Worm (Caenorhabditis elegans): ENCODE measurements around the gene trpp-3.

trpp-3 gene

DNA sequence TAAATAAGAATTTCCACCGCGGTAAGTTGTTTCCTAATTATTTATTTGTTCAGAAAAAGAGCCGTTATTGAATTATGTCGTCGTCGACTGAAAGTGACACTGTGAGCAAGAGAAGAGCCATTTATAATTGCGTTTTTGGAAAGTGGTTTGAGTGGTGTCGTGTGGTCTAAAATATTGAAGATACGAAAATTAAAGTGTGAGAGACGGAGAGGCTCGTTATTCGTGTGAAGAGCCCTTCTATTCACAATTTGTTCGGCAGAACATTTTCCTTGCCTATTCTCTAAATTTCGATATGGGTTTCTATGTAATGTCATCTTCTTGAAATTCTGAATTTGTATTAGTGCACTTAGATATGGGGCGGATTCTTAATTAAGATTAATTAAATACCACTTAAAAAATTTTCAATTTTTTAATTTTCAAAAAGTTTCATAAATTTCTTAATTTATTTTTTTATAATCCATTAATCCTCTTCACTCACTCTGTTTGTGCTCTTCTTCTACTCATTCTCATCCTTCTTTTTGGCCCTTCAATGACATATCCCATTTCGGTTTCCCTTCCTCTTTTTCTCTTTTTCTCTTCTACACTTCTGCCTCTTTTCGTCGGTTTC is 15.5 kb upstream of the trpp-3 start (continued):
- TF ChIP-seq nhr-120 (GFP tag; IDR thresholded peaks at IDR 0.05) (no peak), F52B5.7 (tag; optimal IDR thresholded peaks at IDR 0.05) (peak; percentile 73), lir-1 (GFP tag; conservative IDR thresholded peaks at IDR 0.05) (no peak), B0336.3 (GFP tag; IDR thresholded peaks at IDR 0.05) (peak; percentile 65), Y67H2A.10 (GFP tag; conservative IDR thresholded peaks at IDR 0.05) (no peak), chd-7 (tag; optimal IDR thresholded peaks at IDR 0.05) (peak; percentile 65), lag-1 (GFP tag; IDR thresholded peaks at IDR 0.05) (no peak), Y56A3A.18 (GFP tag; IDR thresholded peaks at IDR 0.05) (0 out of 2 replicates have a peak, but pooled peaks have one; percentile 16), attf-3 (GFP tag; conservative IDR thresholded peaks at IDR 0.05) (no peak), somi-1 (GFP tag; optimal IDR thresholded peaks at IDR 0.05) (no peak), C06A6.2 (GFP tag; conservative IDR thresholded peaks at IDR 0.05) (no peak), T07F8.4 (tag; optimal IDR thresholded peaks at IDR 0.05) (no peak), nhr-90 (tag; optimal IDR thresholded peaks at IDR 0.05) (no peak), mes-4 (tag; optimal IDR thresholded peaks at IDR 0.05) (no peak), ztf-28 (GFP tag; IDR thresholded peaks at IDR 0.05) (no peak), gei-17 (GFP tag; optimal IDR thresholded peaks at IDR 0.05) (peak; percentile 24), repo-1 (tag; optimal IDR thresholded peaks at IDR 0.05) (peak; percentile 90), mel-28 (tag; optimal IDR thresholded peaks at IDR 0.05; ENCODE audit: borderline replicate concordance) (no peak), lin-35 (GFP tag; optimal IDR thresholded peaks at IDR 0.05) (peak in 1 of 3 experiments; percentile 51), nhr-179 (tag; optimal IDR thresholded peaks at IDR 0.05) (peak; percentile 4), pbrm-1 (GFP tag; IDR thresholded peaks at IDR 0.05) (peak; percentile 60; the same call in 1 of the 2 replicates), F10E7.11 (tag; optimal IDR thresholded peaks at IDR 0.05) (no peak), snpc-1.3 (tag; optimal IDR thresholded peaks at IDR 0.05; ENCODE audit: insufficient read depth) (no peak), atf-7 (tag; optimal IDR thresholded peaks at IDR 0.05) (peak; percentile 51), rpc-1 (optimal IDR thresholded peaks at IDR 0.05) (no peak), rpc-1 (tag; optimal IDR thresholded peaks at IDR 0.05) (no peak), hrde-1 (tag; optimal IDR thresholded peaks at IDR 0.05; ENCODE audit: borderline replicate concordance) (peak; percentile 58), Y95B8A.8 (GFP tag; IDR thresholded peaks at IDR 0.05) (no peak), akir-1 (GFP tag; optimal IDR thresholded peaks at IDR 0.05) (no peak), F23B12.7 (tag; optimal IDR thresholded peaks at IDR 0.05; ENCODE audit: insufficient read depth) (no peak), K12H6.12 (tag; optimal IDR thresholded peaks at IDR 0.05) (peak; percentile 12), hlh-12 (tag; optimal IDR thresholded peaks at IDR 0.05) (no peak), ztf-18 (tag; optimal IDR thresholded peaks at IDR 0.05) (no peak), bed-1 (GFP tag; IDR thresholded peaks at IDR 0.05) (no peak), dpff-1 (tag; optimal IDR thresholded peaks at IDR 0.05) (no peak), snpc-3.4 (tag; optimal IDR thresholded peaks at IDR 0.05) (no peak), egrh-3 (GFP tag; IDR thresholded peaks at IDR 0.05) (no peak), aptf-3 (GFP tag; IDR thresholded peaks at IDR 0.05) (no peak), C17E4.6 (GFP tag; IDR thresholded peaks at IDR 0.05) (no peak), unc-62 (GFP tag; optimal IDR thresholded peaks at IDR 0.05) (no peak), egl-18 (GFP tag; IDR thresholded peaks at IDR 0.05) (no peak), egl-44 (GFP tag; IDR thresholded peaks at IDR 0.05) (no peak), ets-4 (GFP tag; optimal IDR thresholded peaks at IDR 0.05) (no peak), dox-1 (GFP tag; IDR thresholded peaks at IDR 0.05) (no peak), nfya-1 (tag; optimal IDR thresholded peaks at IDR 0.05; ENCODE audit: borderline replicate concordance, insufficient read depth) (no peak), nfyb-1 (GFP tag; IDR thresholded peaks at IDR 0.05) (no peak; the same call in 1 of the 2 replicates), nfya-2 (GFP tag; IDR thresholded peaks at IDR 0.05) (no peak), ama-1 (optimal IDR thresholded peaks at IDR 0.05) (peak; percentile 41), ama-1 (GFP tag; optimal IDR thresholded peaks at IDR 0.05) (peak in 1 of 2 experiments; percentile 21)

All from whole organism, young adult.